Worm (Caenorhabditis elegans): ENCODE results near the gene M01H9.4.

ce11 chrIV:4456658-4457057 is 26.1 kb downstream of the M01H9.4 start:
- TF ChIP-seq B0310.2 (tag; optimal IDR thresholded peaks at IDR 0.05) (no peak), ceh-36 (tag; optimal IDR thresholded peaks at IDR 0.05) (no peak), tbx-11 (GFP tag; IDR thresholded peaks at IDR 0.05) (no peak), ama-1 (optimal IDR thresholded peaks at IDR 0.05) (no peak), aly-1 (tag; optimal IDR thresholded peaks at IDR 0.05) (no peak)
